Worm (Caenorhabditis elegans) whole organism, L3 larva: ENCODE results near the gene str-129.

Source experiments
- aly-2 ChIP-seq: fragments of 150-350 bp; optimal IDR thresholded peaks from 2 replicates; lab custom pipeline; 2014; ENCODE audit warnings: missing biosample characterization, missing genetic modification characterization
- mdl-1 ChIP-seq: fragments of 150-350 bp; optimal IDR thresholded peaks from 2 replicates; lab custom pipeline; 2014; ENCODE audit warnings: missing biosample characterization, missing genetic modification characterization
- skn-1 ChIP-seq: fragments of 150-350 bp; optimal IDR thresholded peaks from 2 replicates; lab custom pipeline; 2014; ENCODE audit warnings: missing biosample characterization, missing genetic modification characterization
- unc-39 ChIP-seq: sonication (generic microtip); optimal IDR thresholded peaks from 4 replicates; lab custom pipeline; 2017; ENCODE audit warnings: missing biosample characterization, missing genetic modification characterization
- unc-62 ChIP-seq: fragments of 150-350 bp; sonication (generic microtip); optimal IDR thresholded peaks from 4 replicates; lab custom pipeline; 2014; ENCODE audit warnings: missing biosample characterization, missing genetic modification reagents, missing genetic modification characterization
- ztf-11 ChIP-seq: fragments of 150-350 bp; optimal IDR thresholded peaks from 2 replicates; lab custom pipeline; 2014; ENCODE audit warnings: missing biosample characterization, missing genetic modification characterization

DNA sequence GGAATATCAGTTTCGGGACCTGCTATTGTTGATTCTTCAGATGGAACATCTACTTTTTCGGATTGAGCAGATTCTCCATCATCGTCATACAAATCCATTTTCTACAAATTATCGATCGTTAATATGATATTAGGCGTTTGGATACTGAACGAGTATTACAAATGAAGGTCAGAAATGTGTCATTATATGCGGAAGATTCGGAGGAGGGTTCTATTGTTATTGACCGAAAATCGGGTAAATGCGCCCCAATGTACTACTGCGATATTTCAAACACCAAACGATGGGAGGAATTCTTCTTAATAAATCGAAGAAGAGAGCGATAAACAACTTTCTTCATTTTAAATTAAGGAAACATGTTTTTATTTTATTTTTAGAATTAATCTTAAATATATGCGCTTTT lies 37.0 kb upstream of the str-129 start, which contains the start of gene spr-1:
- no peak for TF ChIP-seq unc-39 (tag; lab: Kevin White, UChicago)
- TF ChIP-seq ztf-11 = no peak
- no peak for TF ChIP-seq mdl-1 (tag; lab: Kevin White, UChicago)
- no peak for TF ChIP-seq aly-2 (tag; lab: Kevin White, UChicago)
- no peak for TF ChIP-seq unc-62 (GFP tag; lab: Kevin White, UChicago)
- no peak for TF ChIP-seq skn-1 (tag; lab: Kevin White, UChicago)
